Fruit fly (Drosophila melanogaster) whole organism, embryonic: ENCODE measurements around the gene CG13138.

Source experiments
- Awh ChIP-seq: fragments of 200-800 bp; sonication (Bioruptor generic); IDR thresholded peaks from 2 replicates; pipeline ENCODE4, ENCODE4 v1.3.6; 2022; ENCODE audit warnings: missing biosample characterization, missing genetic modification characterization
- Bgb ChIP-seq: fragments of 200-800 bp; sonication (Bioruptor generic); IDR thresholded peaks from 2 replicates; pipeline ENCODE4 v1.3.6; 2022; ENCODE audit warnings: missing biosample characterization, missing genetic modification characterization; ENCODE audit not compliant: partially characterized antibody
- C15 ChIP-seq: fragments of 200-800 bp; sonication (Bioruptor generic); IDR thresholded peaks from 3 replicates; pipeline ENCODE4 v1.3.6; 2022; ENCODE audit warnings: missing biosample characterization, missing genetic modification characterization
- CG10462 ChIP-seq: fragments of 200-800 bp; sonication (Bioruptor generic); optimal IDR thresholded peaks from 2 replicates; lab custom pipeline; 2016; ENCODE audit warnings: missing biosample characterization, missing genetic modification characterization
- CG11695 ChIP-seq: fragments of 200-800 bp; sonication (Bioruptor generic); IDR thresholded peaks from 3 replicates; pipeline ENCODE4 v1.3.6; 2022; ENCODE audit warnings: missing biosample characterization, missing genetic modification characterization
- CG12104 ChIP-seq: fragments of 200-800 bp; sonication (Bioruptor generic); optimal IDR thresholded peaks from 3 replicates; lab custom pipeline; 2016; ENCODE audit warnings: missing biosample characterization, missing genetic modification characterization
- CG1233 ChIP-seq: fragments of 200-800 bp; sonication (Bioruptor generic); optimal IDR thresholded peaks from 4 replicates; lab custom pipeline; 2018; ENCODE audit warnings: missing biosample characterization, mild to moderate bottlenecking, missing genetic modification characterization
- CG13123 ChIP-seq: fragments of 200-800 bp; sonication (Bioruptor generic); optimal IDR thresholded peaks from 2 replicates; lab custom pipeline; 2016; ENCODE audit warnings: missing biosample characterization, missing genetic modification characterization
- CG15073 ChIP-seq: fragments of 200-800 bp; sonication (Bioruptor generic); optimal IDR thresholded peaks from 2 replicates; lab custom pipeline; 2016; ENCODE audit warnings: missing biosample characterization, missing genetic modification characterization
- CG15514 ChIP-seq: fragments of 200-800 bp; sonication (Bioruptor generic); optimal IDR thresholded peaks from 3 replicates; lab custom pipeline; 2017; ENCODE audit warnings: missing biosample characterization, missing genetic modification characterization, mild to moderate bottlenecking, moderate library complexity, missing genetic modification reagents
- CG16863 ChIP-seq: fragments of 200-800 bp; sonication (Bioruptor generic); optimal IDR thresholded peaks from 3 replicates; lab custom pipeline; 2016; ENCODE audit warnings: missing biosample characterization, missing genetic modification characterization
- CG17328 ChIP-seq: fragments of 200-800 bp; sonication (Bioruptor generic); IDR thresholded peaks from 2 replicates; pipeline ENCODE4 v1.3.6; 2022; ENCODE audit warnings: missing biosample characterization, missing genetic modification characterization
- CG2116 ChIP-seq: fragments of 200-800 bp; sonication (Bioruptor generic); optimal IDR thresholded peaks from 3 replicates; lab custom pipeline; 2018; ENCODE audit warnings: missing biosample characterization, mild to moderate bottlenecking, missing genetic modification characterization
- CG32767 ChIP-seq: fragments of 200-800 bp; sonication (Bioruptor generic); IDR thresholded peaks from 2 replicates; pipeline ENCODE4 v1.3.6; 2022; ENCODE audit warnings: missing biosample characterization, missing genetic modification characterization
- CG4328 ChIP-seq: fragments of 200-800 bp; sonication (Bioruptor generic); optimal IDR thresholded peaks from 3 replicates; lab custom pipeline; 2017; ENCODE audit warnings: missing biosample characterization, missing genetic modification reagents, missing genetic modification characterization
- CG6683 ChIP-seq: fragments of 200-800 bp; sonication (Bioruptor generic); optimal IDR thresholded peaks from 2 replicates; lab custom pipeline; 2017; ENCODE audit warnings: missing biosample characterization, mild to moderate bottlenecking, missing genetic modification characterization, missing genetic modification reagents
- CG7556 ChIP-seq: fragments of 200-800 bp; sonication (Bioruptor generic); optimal IDR thresholded peaks from 2 replicates; lab custom pipeline; 2017; ENCODE audit warnings: missing biosample characterization, mild to moderate bottlenecking, missing genetic modification characterization
- CG7987 ChIP-seq: fragments of 200-800 bp; sonication (Bioruptor generic); optimal IDR thresholded peaks from 2 replicates; lab custom pipeline; 2018; ENCODE audit warnings: missing biosample characterization, mild to moderate bottlenecking, missing genetic modification characterization, moderate library complexity
- CG8359 ChIP-seq: fragments of 200-800 bp; sonication (Bioruptor generic); optimal IDR thresholded peaks from 2 replicates; lab custom pipeline; 2017; ENCODE audit warnings: missing biosample characterization, mild to moderate bottlenecking, missing genetic modification characterization, borderline replicate concordance
- CG8944 ChIP-seq: fragments of 200-800 bp; sonication (Bioruptor generic); optimal IDR thresholded peaks from 3 replicates; lab custom pipeline; 2016; ENCODE audit warnings: missing biosample characterization, missing genetic modification characterization
- CG9609 ChIP-seq: fragments of 200-800 bp; sonication (Bioruptor generic); optimal IDR thresholded peaks from 3 replicates; lab custom pipeline; 2016; ENCODE audit warnings: missing biosample characterization, missing genetic modification characterization
- CHES-1-like ChIP-seq: fragments of 200-800 bp; sonication (Bioruptor generic); optimal IDR thresholded peaks from 2 replicates; lab custom pipeline; 2016; ENCODE audit warnings: missing biosample characterization, missing genetic modification characterization
- HHEX ChIP-seq: fragments of 200-800 bp; sonication (Bioruptor generic); optimal IDR thresholded peaks from 3 replicates; lab custom pipeline; 2017; ENCODE audit warnings: missing biosample characterization, mild to moderate bottlenecking, missing genetic modification characterization, missing genetic modification reagents
- HLH4C ChIP-seq: fragments of 200-800 bp; sonication (Bioruptor generic); IDR thresholded peaks from 3 replicates; pipeline ENCODE4 v1.3.6; 2022; ENCODE audit warnings: missing biosample characterization, missing genetic modification characterization; ENCODE audit not compliant: partially characterized antibody
- HLH54F ChIP-seq: fragments of 200-800 bp; sonication (Bioruptor generic); optimal IDR thresholded peaks from 3 replicates; lab custom pipeline; 2016; ENCODE audit warnings: missing biosample characterization, missing genetic modification characterization
- Lpt ChIP-seq: fragments of >200 bp; optimal IDR thresholded peaks from 2 replicates; lab custom pipeline; 2018; ENCODE audit warnings: missing biosample characterization, missing genetic modification characterization
- NfI ChIP-seq: fragments of 200-800 bp; sonication (Bioruptor generic); optimal IDR thresholded peaks from 3 replicates; lab custom pipeline; 2018; ENCODE audit warnings: missing biosample characterization, mild to moderate bottlenecking, missing genetic modification characterization, moderate library complexity
- Side ChIP-seq: fragments of 200-800 bp; sonication (Bioruptor generic); optimal IDR thresholded peaks from 2 replicates; lab custom pipeline; 2016; ENCODE audit warnings: missing biosample characterization, missing genetic modification characterization
- Sox102F ChIP-seq: fragments of 200-800 bp; sonication (Bioruptor generic); optimal IDR thresholded peaks from 2 replicates; lab custom pipeline; 2018; ENCODE audit warnings: missing biosample characterization, mild to moderate bottlenecking, missing genetic modification characterization, moderate library complexity
- Usf ChIP-seq: fragments of 200-800 bp; sonication (Bioruptor generic); optimal IDR thresholded peaks from 2 replicates; lab custom pipeline; 2017; ENCODE audit warnings: missing genotype, missing biosample characterization, missing genetic modification characterization
- amos ChIP-seq: fragments of 200-800 bp; sonication (Bioruptor generic); IDR thresholded peaks from 2 replicates; pipeline ENCODE4 v1.3.6; 2022; ENCODE audit warnings: missing biosample characterization, missing genetic modification characterization; ENCODE audit not compliant: partially characterized antibody
- bowl ChIP-seq: fragments of 200-800 bp; sonication (Bioruptor generic); IDR thresholded peaks from 2 replicates; pipeline ENCODE4 v1.3.6; 2022; ENCODE audit warnings: missing biosample characterization, missing genetic modification characterization
- bsh ChIP-seq, 2 experiments: fragments of 200-800 bp; sonication (Bioruptor generic); optimal IDR thresholded peaks; 2 replicates each; lab custom pipeline; 2017 to 2018; ENCODE audit warnings: mild to moderate bottlenecking in 2 of 2, missing biosample characterization in 2 of 2, missing genetic modification characterization in 2 of 2, moderate library complexity in 1 of 2
- cas ChIP-seq: fragments of 200-800 bp; sonication (Bioruptor generic); IDR thresholded peaks from 2 replicates; pipeline ENCODE4 v1.3.6; 2022; ENCODE audit warnings: missing biosample characterization, missing genetic modification characterization
- dmrt11E ChIP-seq: fragments of 200-800 bp; sonication (Bioruptor generic); optimal IDR thresholded peaks from 3 replicates; lab custom pipeline; 2018; ENCODE audit warnings: missing biosample characterization, mild to moderate bottlenecking, missing genetic modification characterization, moderate library complexity
- exex ChIP-seq: fragments of 200-800 bp; sonication (Bioruptor generic); optimal IDR thresholded peaks from 4 replicates; lab custom pipeline; 2018; ENCODE audit warnings: missing biosample characterization, mild to moderate bottlenecking, missing genetic modification characterization, moderate library complexity
- fd102C ChIP-seq: fragments of 200-800 bp; sonication (Bioruptor generic); optimal IDR thresholded peaks from 2 replicates; lab custom pipeline; 2018; ENCODE audit warnings: missing biosample characterization, mild to moderate bottlenecking, missing genetic modification characterization, moderate library complexity
- fd3F ChIP-seq: fragments of 200-800 bp; sonication (Bioruptor generic); optimal IDR thresholded peaks from 2 replicates; lab custom pipeline; 2018; ENCODE audit warnings: missing biosample characterization, mild to moderate bottlenecking, missing genetic modification characterization, moderate library complexity
- gcm2 ChIP-seq: fragments of 200-800 bp; sonication (Bioruptor generic); optimal IDR thresholded peaks from 2 replicates; lab custom pipeline; 2016; ENCODE audit warnings: missing biosample characterization, missing genetic modification characterization
- lola ChIP-seq, 3 experiments: fragments of >200 bp in 2 of 3; fragments of 200-800 bp in 1 of 3; sonication (Bioruptor generic) in 1 of 3; optimal IDR thresholded peaks; 2 replicates each; lab custom pipeline; 2017 to 2019; ENCODE audit warnings: missing biosample characterization in 3 of 3, missing genetic modification characterization in 3 of 3, mild to moderate bottlenecking in 1 of 3, moderate library complexity in 1 of 3
- nerfin-2 ChIP-seq: fragments of 200-800 bp; sonication (Bioruptor generic); IDR thresholded peaks from 2 replicates; pipeline ENCODE4 v1.3.6; 2022; ENCODE audit warnings: missing biosample characterization, missing genetic modification characterization; ENCODE audit not compliant: partially characterized antibody
- nom ChIP-seq: fragments of 200-800 bp; sonication (Bioruptor generic); optimal IDR thresholded peaks from 2 replicates; lab custom pipeline; 2017; ENCODE audit warnings: missing biosample characterization, missing genetic modification characterization, mild to moderate bottlenecking, moderate library complexity, missing genetic modification reagents
- pnt ChIP-seq: fragments of 200-800 bp; sonication (Bioruptor generic); optimal IDR thresholded peaks from 3 replicates; lab custom pipeline; 2016; ENCODE audit warnings: missing biosample characterization, missing genetic modification characterization
- run ChIP-seq: fragments of 200-800 bp; sonication (Bioruptor generic); optimal IDR thresholded peaks from 3 replicates; lab custom pipeline; 2018; ENCODE audit warnings: missing biosample characterization, mild to moderate bottlenecking, missing genetic modification characterization
- salm ChIP-seq: fragments of 200-800 bp; sonication (Bioruptor generic); optimal IDR thresholded peaks from 2 replicates; lab custom pipeline; 2018; ENCODE audit warnings: missing biosample characterization, mild to moderate bottlenecking, missing genetic modification characterization
- scrt ChIP-seq: fragments of 200-800 bp; sonication (Bioruptor generic); optimal IDR thresholded peaks from 2 replicates; lab custom pipeline; 2018; ENCODE audit warnings: missing biosample characterization, mild to moderate bottlenecking, missing genetic modification characterization, moderate library complexity
- trh ChIP-seq: fragments of 200-800 bp; sonication (Bioruptor generic); optimal IDR thresholded peaks from 2 replicates; lab custom pipeline; 2016; ENCODE audit warnings: missing biosample characterization, missing genetic modification characterization
- vnd ChIP-seq: fragments of 200-800 bp; sonication (Bioruptor generic); IDR thresholded peaks from 3 replicates; pipeline ENCODE4 v1.3.6; 2022; ENCODE audit warnings: missing biosample characterization, missing genetic modification characterization; ENCODE audit not compliant: partially characterized antibody
- vvl ChIP-seq: fragments of 200-800 bp; sonication (Bioruptor generic); IDR thresholded peaks from 2 replicates; pipeline ENCODE4 v1.3.6; 2022; ENCODE audit warnings: missing biosample characterization, missing genetic modification characterization
- wor ChIP-seq: fragments of 200-800 bp; sonication (Bioruptor generic); IDR thresholded peaks from 2 replicates; pipeline ENCODE4 v1.3.6; 2022; ENCODE audit warnings: missing biosample characterization, missing genetic modification characterization

CG13138 gene

DNA sequence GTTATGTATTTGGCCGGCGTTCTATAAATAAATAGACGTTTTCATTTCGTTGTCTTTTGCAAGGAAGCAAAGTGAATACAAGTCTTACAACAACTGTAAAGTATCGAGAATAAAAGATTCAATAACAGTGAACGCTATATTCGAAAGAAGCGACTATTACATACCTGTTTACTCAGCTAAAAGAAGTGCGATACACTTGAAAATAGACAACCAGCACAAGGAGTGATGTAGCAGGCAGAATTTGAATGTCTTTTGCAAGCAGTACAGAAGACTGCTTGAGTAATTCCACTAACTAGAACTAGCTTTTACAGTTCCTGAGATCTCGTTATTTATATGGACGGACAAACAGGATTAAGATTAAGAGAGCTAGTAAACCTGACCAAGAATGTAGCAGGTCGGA is 3.5 kb downstream of the CG13138 start (continued):
- TF ChIP-seq CG9609 (GFP tag; lab: Kevin White, UChicago) (no peak), Lpt (GFP tag; lab: Kevin White, UChicago) (no peak), Awh (GFP tag; lab: Robert Waterston, UW) (no peak), vnd (GFP tag; lab: Robert Waterston, UW) (no peak; the same call in 2 of the 3 replicates), CG13123 (GFP tag; lab: Kevin White, UChicago) (no peak), nerfin-2 (GFP tag; lab: Robert Waterston, UW) (peak; percentile 65; the same call in 1 of the 2 replicates), pnt (GFP tag; lab: Kevin White, UChicago) (no peak), Sox102F (GFP tag; lab: Kevin White, UChicago) (no peak), NfI (GFP tag; lab: Kevin White, UChicago) (peak; percentile 22), HLH54F (GFP tag; lab: Kevin White, UChicago) (no peak), run (no peak), CHES-1-like (GFP tag; lab: Kevin White, UChicago) (no peak), bowl (GFP tag; lab: Robert Waterston, UW) (no peak), exex (tag; lab: Kevin White, UChicago) (no peak), CG32767 (GFP tag; lab: Robert Waterston, UW) (no peak), CG11695 (GFP tag; lab: Robert Waterston, UW) (no peak), CG8944 (GFP tag; lab: Kevin White, UChicago) (no peak), cas (no peak), CG15514 (GFP tag; lab: Kevin White, UChicago) (peak; percentile 83), HHEX (GFP tag; lab: Kevin White, UChicago) (no peak), CG7987 (no peak), Usf (no peak), dmrt11E (no peak), fd102C (GFP tag; lab: Kevin White, UChicago) (no peak), CG7556 (GFP tag; lab: Kevin White, UChicago) (no peak), fd3F (no peak), CG2116 (no peak), CG12104 (GFP tag; lab: Kevin White, UChicago) (no peak), CG1233 (no peak), HLH4C (GFP tag; lab: Robert Waterston, UW) (peak; percentile 79), nom (no peak), lola (GFP tag; optimal IDR thresholded peaks at IDR 0.05; lab: Kevin White, UChicago) (no peak), Side (GFP tag; lab: Kevin White, UChicago) (no peak), scrt (GFP tag; lab: Kevin White, UChicago) (no peak), vvl (GFP tag; lab: Robert Waterston, UW) (no peak), CG4328 (GFP tag; lab: Kevin White, UChicago) (no peak), CG8359 (no peak), CG16863 (GFP tag; lab: Kevin White, UChicago) (no peak), salm (tag; lab: Kevin White, UChicago) (no peak), CG10462 (GFP tag; lab: Kevin White, UChicago) (peak; percentile 29), C15 (GFP tag; lab: Robert Waterston, UW) (no peak), Bgb (peak; percentile 73), CG6683 (GFP tag; lab: Kevin White, UChicago) (no peak), wor (GFP tag; lab: Robert Waterston, UW) (no peak), amos (GFP tag; lab: Robert Waterston, UW) (no peak; the same call in 1 of the 2 replicates), gcm2 (GFP tag; lab: Kevin White, UChicago) (no peak), CG17328 (GFP tag; lab: Robert Waterston, UW) (no peak), trh (no peak), bsh (GFP tag; optimal IDR thresholded peaks at IDR 0.05; lab: Kevin White, UChicago) (no peak), CG15073 (no peak)
